Worm (Caenorhabditis elegans) whole organism, early embryonic: ENCODE data around the gene C17G10.13.

Experiments used
- ama-1 ChIP-seq: fragments of 150-350 bp; optimal IDR thresholded peaks from 2 replicates; lab custom pipeline; 2014
- ceh-13 ChIP-seq: fragments of 200-800 bp; sonication (Bioruptor generic); optimal IDR thresholded peaks from 2 replicates; lab custom pipeline; 2018; ENCODE audit warnings: mild to moderate bottlenecking, missing genetic modification characterization, missing compliant biosample characterization

DNA sequence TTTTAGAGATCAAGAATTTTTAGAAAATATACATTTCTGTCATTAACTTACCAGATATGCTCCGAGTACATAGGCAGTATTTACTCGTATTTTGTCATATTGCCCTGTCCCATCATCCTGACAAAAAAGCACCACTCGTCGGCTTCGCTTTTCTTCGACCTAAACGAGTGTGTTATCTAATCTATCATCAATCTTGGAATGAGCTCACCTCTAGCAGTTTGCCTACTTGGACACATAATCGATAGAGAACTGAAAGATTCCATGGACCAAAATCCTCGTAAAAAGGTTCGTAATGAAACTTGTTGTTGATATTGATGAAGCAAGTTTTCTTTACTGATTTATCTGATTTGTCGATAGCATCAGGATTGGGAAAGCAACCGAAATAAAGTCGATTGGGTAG, 3.3 kb upstream of the C17G10.13 start:
- TF ChIP-seq ama-1: no peak
- no peak for TF ChIP-seq ceh-13 (GFP tag; lab: Kevin White, UChicago)
